Fruit fly (Drosophila melanogaster) whole organism, pupa: ENCODE data around the gene dyw.

ENCODE experiments used
- CG14655 ChIP-seq: fragments of 200-800 bp; sonication (Bioruptor generic); optimal IDR thresholded peaks from 3 replicates; lab custom pipeline; 2017; ENCODE audit warnings: mild to moderate bottlenecking, missing biosample characterization, missing genetic modification reagents, missing genetic modification characterization
- CG17806 ChIP-seq: fragments of 200-800 bp; sonication (Bioruptor generic); optimal IDR thresholded peaks from 2 replicates; lab custom pipeline; 2018; ENCODE audit warnings: missing biosample characterization, mild to moderate bottlenecking, missing genetic modification characterization, moderate library complexity
- CG32121 ChIP-seq: fragments of 200-800 bp; sonication (Bioruptor generic); IDR thresholded peaks from 2 replicates; pipeline ENCODE4 v1.3.6; 2022; ENCODE audit warnings: missing biosample characterization, missing genetic modification characterization
- CG4496 ChIP-seq: fragments of 200-800 bp; sonication (Bioruptor generic); IDR thresholded peaks from 3 replicates; pipeline ENCODE4 v1.3.6; 2022; ENCODE audit warnings: missing biosample characterization, missing genetic modification characterization
- CG9948 ChIP-seq: fragments of 200-800 bp; sonication (Bioruptor generic); optimal IDR thresholded peaks from 2 replicates; lab custom pipeline; 2018; ENCODE audit warnings: missing biosample characterization, mild to moderate bottlenecking, missing genetic modification characterization, moderate library complexity
- D1 ChIP-seq: fragments of 200-800 bp; sonication (Bioruptor generic); optimal IDR thresholded peaks from 2 replicates; lab custom pipeline; 2018; ENCODE audit warnings: missing biosample characterization, mild to moderate bottlenecking, missing genetic modification characterization, moderate library complexity
- Pif1B ChIP-seq: fragments of 200-800 bp; sonication (Bioruptor generic); optimal IDR thresholded peaks from 3 replicates; lab custom pipeline; 2016; ENCODE audit warnings: missing biosample characterization, missing genetic modification characterization
- fd96Ca ChIP-seq: fragments of 200-800 bp; sonication (Bioruptor generic); IDR thresholded peaks from 3 replicates; pipeline ENCODE4 v1.3.6; 2022; ENCODE audit warnings: missing biosample characterization, missing genetic modification characterization
- rn ChIP-seq: fragments of 200-800 bp; sonication (Bioruptor generic); IDR thresholded peaks from 2 replicates; pipeline ENCODE4 v1.3.6; 2022; ENCODE audit warnings: missing biosample characterization, missing genetic modification characterization

- TF ChIP-seq CG17806 = no peak
- TF ChIP-seq fd96Ca (GFP tag; lab: Robert Waterston, UW) = no peak; the same call in 2 of the 3 replicates
- no peak for TF ChIP-seq CG9948 (tag; lab: Kevin White, UChicago)
- no peak for TF ChIP-seq Pif1B (GFP tag; lab: Kevin White, UChicago)
- no peak for TF ChIP-seq CG14655 (GFP tag; lab: Kevin White, UChicago)
- TF ChIP-seq CG4496 (GFP tag; lab: Robert Waterston, UW) = peak; percentile 59; the same call in 2 of the 3 replicates
- no peak for TF ChIP-seq rn
- TF ChIP-seq D1 (tag; lab: Kevin White, UChicago) = no peak
- TF ChIP-seq CG32121 (GFP tag; lab: Robert Waterston, UW) = no peak
These were observed 16.6 kb downstream of the dyw start for dm6 chrX:2677024-2677589.
